Worm (Caenorhabditis elegans): ENCODE results near the gene unc-52.

Gene unc-52

ce11 chrII:14599284-14599862 is 84.9 kb downstream of the unc-52 start:
- no peak for TF ChIP-seq nhr-28 (tag; optimal IDR thresholded peaks at IDR 0.05)
- peak; percentile 35 for TF ChIP-seq pqm-1 (tag; optimal IDR thresholded peaks at IDR 0.05)
- TF ChIP-seq ama-1 (optimal IDR thresholded peaks at IDR 0.05) = peak; percentile 75
- TF ChIP-seq pha-4 (tag; optimal IDR thresholded peaks at IDR 0.05) = peak; percentile 58

DNA sequence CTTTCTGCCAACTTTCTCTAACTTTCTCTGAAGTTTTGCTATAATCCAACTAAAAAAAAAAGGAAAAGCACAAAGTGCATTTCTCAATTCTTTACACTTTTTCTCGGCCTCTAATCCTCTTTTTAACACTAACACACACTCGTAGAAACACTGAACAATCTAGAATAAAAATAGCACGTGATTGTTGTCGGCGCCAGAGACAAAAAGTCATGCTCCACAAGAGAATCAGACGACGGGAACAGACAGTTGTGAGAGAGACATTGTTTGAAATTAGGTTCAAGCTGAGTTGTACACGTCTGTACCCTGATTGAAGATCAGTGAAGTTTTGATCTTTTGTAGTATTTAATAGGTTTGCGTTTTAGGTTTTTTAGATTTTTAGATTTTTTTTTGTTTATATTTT is 85.9 kb downstream of the unc-52 start:
- TF ChIP-seq mml-1 (tag; optimal IDR thresholded peaks at IDR 0.05) (peak; percentile 30), ceh-16 (tag; optimal IDR thresholded peaks at IDR 0.05) (no peak), ceh-9 (tag; optimal IDR thresholded peaks at IDR 0.05) (no peak), zag-1 (tag; optimal IDR thresholded peaks at IDR 0.05) (no peak), hmg-11 (tag; optimal IDR thresholded peaks at IDR 0.05) (no peak), jun-1 (tag; optimal IDR thresholded peaks at IDR 0.05) (peak; percentile 65), elt-2 (tag; optimal IDR thresholded peaks at IDR 0.05) (peak; percentile 85), nhr-43 (tag; optimal IDR thresholded peaks at IDR 0.05; ENCODE audit: poor library complexity, severe bottlenecking) (peak; percentile 23), lin-15B (tag; optimal IDR thresholded peaks at IDR 0.05) (peak; percentile 37), nhr-11 (tag; optimal IDR thresholded peaks at IDR 0.05) (peak; percentile 78), skn-1 (tag; optimal IDR thresholded peaks at IDR 0.05) (peak; percentile 50), nhr-12 (tag; optimal IDR thresholded peaks at IDR 0.05) (no peak), nhr-77 (tag; optimal IDR thresholded peaks at IDR 0.05) (peak; percentile 9), ama-1 (optimal IDR thresholded peaks at IDR 0.05) (peak; percentile 53), fkh-2 (tag; optimal IDR thresholded peaks at IDR 0.05) (peak; percentile 74), nfya-1 (tag; optimal IDR thresholded peaks at IDR 0.05; ENCODE audit: insufficient read depth) (peak; percentile 81), pqm-1 (tag; optimal IDR thresholded peaks at IDR 0.05) (peak; percentile 95), ztf-4 (tag; optimal IDR thresholded peaks at IDR 0.05) (no peak)

- TF ChIP-seq jun-1 (tag; optimal IDR thresholded peaks at IDR 0.05) (no peak), elt-3 (tag; optimal IDR thresholded peaks at IDR 0.05) (peak in 2 of 3 experiments; percentile 90 to 94)
Observed at ce11 chrII:14597788-14598187, 86.5 kb downstream of the unc-52 start.

All from whole organism, L3 larva.